Worm (Caenorhabditis elegans) whole organism, mixed stage, embryonic: ENCODE measurements around the gene Y102A5C.2.
"Not testable (repeated sequence)": the region's sequence is repeated elsewhere in the genome, so short reads cannot be mapped to it uniquely, and the experiment has no call there.

Source experiments
- bed-3 ChIP-seq: fragments of 200-800 bp; sonication (Bioruptor generic); optimal IDR thresholded peaks from 3 replicates; lab custom pipeline; 2018; ENCODE audit warnings: mild to moderate bottlenecking, missing genetic modification characterization, moderate library complexity, missing compliant biosample characterization
- blmp-1 ChIP-seq: fragments of 150-350 bp; optimal IDR thresholded peaks from 2 replicates; lab custom pipeline; 2014; ENCODE audit warnings: missing biosample characterization, missing genetic modification characterization
- ceh-43 ChIP-seq: fragments of 200-800 bp; sonication (Bioruptor generic); optimal IDR thresholded peaks from 2 replicates; lab custom pipeline; 2018; ENCODE audit warnings: mild to moderate bottlenecking, missing genetic modification characterization, moderate library complexity, missing compliant biosample characterization
- ceh-83 ChIP-seq: fragments of 200-800 bp; sonication (Bioruptor generic); optimal IDR thresholded peaks from 2 replicates; lab custom pipeline; 2018; ENCODE audit warnings: mild to moderate bottlenecking, missing genetic modification characterization, missing compliant biosample characterization
- ces-1 ChIP-seq: fragments of 150-350 bp; optimal IDR thresholded peaks from 2 replicates; lab custom pipeline; 2014; ENCODE audit warnings: missing biosample characterization, missing genetic modification reagents, missing genetic modification characterization
- cnd-1 ChIP-seq: fragments of 200-800 bp; sonication (Bioruptor generic); optimal IDR thresholded peaks from 2 replicates; lab custom pipeline; 2018; ENCODE audit warnings: mild to moderate bottlenecking, missing genetic modification characterization, missing compliant biosample characterization
- drap-1 ChIP-seq: fragments of 200-800 bp; sonication (Bioruptor generic); optimal IDR thresholded peaks from 3 replicates; lab custom pipeline; 2018; ENCODE audit warnings: mild to moderate bottlenecking, missing genetic modification characterization, missing compliant biosample characterization
- elt-1 ChIP-seq: sonication (generic microtip); optimal IDR thresholded peaks from 2 replicates; lab custom pipeline; 2017; ENCODE audit warnings: missing genetic modification characterization, mild to moderate bottlenecking, missing compliant biosample characterization, antibody characterized with exemption, moderate library complexity, borderline replicate concordance; ENCODE audit not compliant: insufficient read depth
- elt-3 ChIP-seq: fragments of 150-350 bp; optimal IDR thresholded peaks from 2 replicates; lab custom pipeline; 2014; ENCODE audit warnings: missing biosample characterization, missing genetic modification characterization
- flh-1 ChIP-seq: fragments of 200-800 bp; sonication (Bioruptor generic); optimal IDR thresholded peaks from 2 replicates; lab custom pipeline; 2018; ENCODE audit warnings: mild to moderate bottlenecking, missing genetic modification characterization, moderate library complexity, missing compliant biosample characterization
- ham-2 ChIP-seq: fragments of 200-800 bp; sonication (Bioruptor generic); optimal IDR thresholded peaks from 2 replicates; lab custom pipeline; 2018; ENCODE audit warnings: mild to moderate bottlenecking, missing genetic modification characterization, missing compliant biosample characterization
- hlh-1 ChIP-seq: fragments of 150-350 bp; optimal IDR thresholded peaks from 2 replicates; lab custom pipeline; 2014; ENCODE audit warnings: missing biosample characterization, missing genetic modification reagents, missing genetic modification characterization
- lin-13 ChIP-seq: fragments of 150-350 bp; optimal IDR thresholded peaks from 2 replicates; lab custom pipeline; 2014; ENCODE audit warnings: missing biosample characterization, missing genetic modification characterization
- lin-32 ChIP-seq: fragments of 200-800 bp; sonication (Bioruptor generic); optimal IDR thresholded peaks from 2 replicates; lab custom pipeline; 2018; ENCODE audit warnings: mild to moderate bottlenecking, missing genetic modification characterization, missing compliant biosample characterization
- lsy-2 ChIP-seq: fragments of 150-350 bp; optimal IDR thresholded peaks from 2 replicates; lab custom pipeline; 2014; ENCODE audit warnings: missing biosample characterization, missing genetic modification characterization
- mab-5 ChIP-seq: fragments of 150-350 bp; optimal IDR thresholded peaks from 2 replicates; lab custom pipeline; 2014; ENCODE audit warnings: missing biosample characterization, missing genetic modification characterization
- mls-2 ChIP-seq: sonication (generic microtip); optimal IDR thresholded peaks from 2 replicates; lab custom pipeline; 2016; ENCODE audit warnings: mild to moderate bottlenecking, missing genetic modification characterization, moderate library complexity, missing compliant biosample characterization
- nhr-12 ChIP-seq: fragments of 150-350 bp; optimal IDR thresholded peaks from 2 replicates; lab custom pipeline; 2014; ENCODE audit warnings: missing biosample characterization, missing genetic modification characterization
- nhr-2 ChIP-seq: fragments of 150-350 bp; optimal IDR thresholded peaks from 2 replicates; lab custom pipeline; 2014; ENCODE audit warnings: missing biosample characterization, missing genetic modification characterization
- nhr-237 ChIP-seq: fragments of 150-350 bp; optimal IDR thresholded peaks from 2 replicates; lab custom pipeline; 2014; ENCODE audit warnings: missing biosample characterization, missing genetic modification characterization
- nhr-76 ChIP-seq: sonication (generic microtip); optimal IDR thresholded peaks from 2 replicates; lab custom pipeline; 2017; ENCODE audit warnings: missing biosample characterization, missing genetic modification characterization
- pha-4 ChIP-seq: fragments of 150-350 bp; optimal IDR thresholded peaks from 2 replicates; lab custom pipeline; 2018; ENCODE audit warnings: missing biosample characterization, missing genetic modification reagents, missing genetic modification characterization
- snpc-4 ChIP-seq: fragments of 150-350 bp; optimal IDR thresholded peaks from 2 replicates; lab custom pipeline; 2014; ENCODE audit warnings: missing biosample characterization, missing genetic modification characterization
- sptf-1 ChIP-seq: sonication (generic microtip); optimal IDR thresholded peaks from 2 replicates; lab custom pipeline; 2017; ENCODE audit warnings: mild to moderate bottlenecking, missing genetic modification characterization, moderate library complexity, missing compliant biosample characterization
- tbx-8 ChIP-seq: fragments of 200-800 bp; sonication (Bioruptor generic); optimal IDR thresholded peaks from 2 replicates; lab custom pipeline; 2018; ENCODE audit warnings: mild to moderate bottlenecking, missing genetic modification characterization, moderate library complexity, missing compliant biosample characterization
- unc-120 ChIP-seq: sonication (generic microtip); optimal IDR thresholded peaks from 2 replicates; lab custom pipeline; 2017; ENCODE audit warnings: missing genetic modification characterization, missing compliant biosample characterization; ENCODE audit not compliant: poor library complexity, severe bottlenecking
- unc-39 ChIP-seq: fragments of 150-350 bp; optimal IDR thresholded peaks from 2 replicates; lab custom pipeline; 2014; ENCODE audit warnings: missing biosample characterization, missing genetic modification characterization
- unc-62 ChIP-seq: fragments of 150-350 bp; optimal IDR thresholded peaks from 2 replicates; lab custom pipeline; 2014; ENCODE audit warnings: missing biosample characterization, missing genetic modification reagents, missing genetic modification characterization
- zip-8 ChIP-seq: fragments of 150-350 bp; optimal IDR thresholded peaks from 2 replicates; lab custom pipeline; 2014; ENCODE audit warnings: missing biosample characterization, missing genetic modification characterization
- ztf-11 ChIP-seq: fragments of 150-350 bp; optimal IDR thresholded peaks from 2 replicates; lab custom pipeline; 2014; ENCODE audit warnings: missing biosample characterization, missing genetic modification characterization

The Y102A5C.2 gene

DNA sequence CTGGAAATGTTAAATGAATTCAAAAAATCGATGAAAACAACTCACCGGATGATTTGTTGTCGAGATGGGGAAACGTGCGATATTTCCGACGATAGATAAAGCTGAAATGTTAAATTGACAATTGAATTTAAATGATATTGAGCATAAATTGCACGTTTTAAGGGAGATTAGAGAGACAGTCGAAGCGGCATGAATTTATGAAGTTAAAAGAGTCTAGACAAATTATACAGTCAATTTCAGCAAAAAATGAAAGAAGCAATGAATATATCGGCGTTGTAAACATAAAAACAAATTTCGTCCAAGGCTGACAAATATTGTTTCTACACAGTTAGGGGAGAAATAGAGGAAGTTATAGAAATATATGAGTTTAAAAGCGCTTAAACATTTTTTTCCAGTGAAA, 8.8 kb downstream of the Y102A5C.2 start, which contains the start of gene Y102A5C.36:
Gene Y102A5C.36 (minus strand): TSS at position 101 of the 400 bp plus-strand sequence.
- no peak for TF ChIP-seq unc-120 (tag; lab: Kevin White, UChicago)
- no peak for TF ChIP-seq bed-3 (GFP tag; lab: Kevin White, UChicago)
- TF ChIP-seq lin-32 (GFP tag; lab: Kevin White, UChicago) = no peak
- TF ChIP-seq unc-39 (tag; lab: Kevin White, UChicago) = no peak
- no peak for TF ChIP-seq elt-1 (tag; lab: Kevin White, UChicago)
- TF ChIP-seq nhr-76 = no peak
- no peak for TF ChIP-seq zip-8 (tag; lab: Kevin White, UChicago)
- TF ChIP-seq blmp-1 (tag; lab: Kevin White, UChicago) = no peak
- no peak for TF ChIP-seq unc-62 (GFP tag; lab: Kevin White, UChicago)
- TF ChIP-seq nhr-237 = no peak
- no peak for TF ChIP-seq drap-1 (GFP tag; lab: Kevin White, UChicago)
- no peak for TF ChIP-seq hlh-1
- no peak for TF ChIP-seq snpc-4 (tag; lab: Kevin White, UChicago)
- TF ChIP-seq flh-1 = no peak
- no peak for TF ChIP-seq ztf-11 (tag; lab: Kevin White, UChicago)
- TF ChIP-seq lsy-2 = no peak
- no peak for TF ChIP-seq mls-2 (tag; lab: Kevin White, UChicago)
- no peak for TF ChIP-seq ceh-43 (GFP tag; lab: Kevin White, UChicago)

DNA sequence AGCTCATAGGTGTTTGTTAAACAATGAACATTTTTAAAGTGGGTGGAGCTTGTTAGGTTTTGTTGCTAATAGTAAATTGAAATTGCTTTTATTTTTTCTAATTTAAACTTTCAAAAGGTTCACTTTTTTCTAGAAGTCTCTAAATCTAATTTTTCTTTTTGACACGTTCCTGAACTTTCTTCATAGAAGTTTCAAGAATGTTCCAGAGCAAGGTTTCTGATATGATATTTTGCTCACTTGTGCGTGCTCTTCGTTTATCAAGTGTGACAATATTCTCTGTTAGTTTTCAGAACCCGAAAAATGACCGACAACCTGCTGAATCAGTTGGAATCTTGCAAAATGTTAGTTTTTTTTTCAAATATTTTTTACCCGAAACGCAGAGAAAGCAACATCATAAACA, 20.2 kb downstream of the Y102A5C.2 start, which contains the start of gene fbxa-148:
Gene fbxa-148 (plus strand): TSS at position 301 of the 400 bp plus-strand sequence.
- not testable (repeated sequence) for TF ChIP-seq nhr-12 (tag; lab: Kevin White, UChicago); lsy-2; nhr-76

DNA sequence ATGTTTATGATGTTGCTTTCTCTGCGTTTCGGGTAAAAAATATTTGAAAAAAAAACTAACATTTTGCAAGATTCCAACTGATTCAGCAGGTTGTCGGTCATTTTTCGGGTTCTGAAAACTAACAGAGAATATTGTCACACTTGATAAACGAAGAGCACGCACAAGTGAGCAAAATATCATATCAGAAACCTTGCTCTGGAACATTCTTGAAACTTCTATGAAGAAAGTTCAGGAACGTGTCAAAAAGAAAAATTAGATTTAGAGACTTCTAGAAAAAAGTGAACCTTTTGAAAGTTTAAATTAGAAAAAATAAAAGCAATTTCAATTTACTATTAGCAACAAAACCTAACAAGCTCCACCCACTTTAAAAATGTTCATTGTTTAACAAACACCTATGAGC, 29.5 kb downstream of the Y102A5C.2 start, which contains the start of gene fbxa-112:
Gene fbxa-112 (minus strand): TSS at position 101 of the 400 bp plus-strand sequence.
- not testable (repeated sequence) for TF ChIP-seq ztf-11 (tag; lab: Kevin White, UChicago); nhr-76; nhr-237
- TF ChIP-seq, all 35 proteins: peak for 0; not testable (repeated sequence) for 35

DNA sequence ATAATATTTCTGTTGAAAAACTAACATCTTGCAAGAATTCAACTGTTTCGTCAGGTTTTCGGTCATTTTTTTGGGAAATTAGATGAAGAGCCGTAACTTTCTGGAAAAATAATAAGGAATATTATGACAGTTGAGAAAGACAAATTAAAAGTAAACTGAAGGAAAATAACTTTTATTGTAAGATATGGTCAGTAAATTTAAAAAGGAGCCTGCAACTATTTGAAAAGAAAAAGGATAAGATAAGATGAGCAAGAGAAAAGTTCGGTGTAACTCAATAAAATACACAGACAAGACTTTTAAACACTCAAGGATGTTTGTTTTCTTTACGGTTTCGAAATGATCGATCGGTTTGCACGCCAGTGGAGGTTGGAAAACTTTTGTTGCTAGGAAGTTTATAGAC, 31.1 kb downstream of the Y102A5C.2 start, which contains the start of gene fbxa-111:
Gene fbxa-111 (minus strand): TSS at position 101 of the 400 bp plus-strand sequence.
- not testable (repeated sequence) for TF ChIP-seq snpc-4 (tag; lab: Kevin White, UChicago); cnd-1; tbx-8 (GFP tag; lab: Kevin White, UChicago)
- TF ChIP-seq, all 35 proteins: peak for 0; not testable (repeated sequence) for 35

DNA sequence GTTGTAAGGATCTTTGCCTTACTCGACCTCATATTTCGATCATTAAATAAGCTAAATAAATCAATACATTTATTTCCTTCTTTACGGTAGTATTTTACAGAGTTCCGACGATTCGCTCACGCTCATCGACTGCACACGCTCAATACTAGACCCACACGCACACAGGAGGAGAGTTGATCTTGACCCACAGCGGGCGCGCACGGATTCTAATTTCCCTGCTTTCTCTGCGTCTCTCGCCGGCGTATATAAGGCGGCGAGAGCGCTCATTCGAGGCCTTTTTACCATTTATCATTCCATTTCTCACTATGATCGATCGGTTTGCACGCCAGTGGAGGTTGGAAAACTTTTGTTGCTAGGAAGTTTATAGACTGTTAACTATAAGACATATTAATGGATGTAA, 31.5 kb downstream of the Y102A5C.2 start:
- TF ChIP-seq lin-32 (GFP tag; lab: Kevin White, UChicago) (no peak), drap-1 (GFP tag; lab: Kevin White, UChicago) (no peak), pha-4 (tag; lab: Kevin White, UChicago) (no peak), unc-62 (GFP tag; lab: Kevin White, UChicago) (no peak), flh-1 (no peak), ham-2 (GFP tag; lab: Kevin White, UChicago) (no peak), nhr-2 (no peak), ceh-83 (GFP tag; lab: Kevin White, UChicago) (no peak), ces-1 (GFP tag; lab: Kevin White, UChicago) (no peak), ztf-11 (tag; lab: Kevin White, UChicago) (no peak), lsy-2 (no peak), lin-13 (no peak), mab-5 (tag; lab: Kevin White, UChicago) (no peak), elt-3 (tag; lab: Kevin White, UChicago) (no peak)

DNA sequence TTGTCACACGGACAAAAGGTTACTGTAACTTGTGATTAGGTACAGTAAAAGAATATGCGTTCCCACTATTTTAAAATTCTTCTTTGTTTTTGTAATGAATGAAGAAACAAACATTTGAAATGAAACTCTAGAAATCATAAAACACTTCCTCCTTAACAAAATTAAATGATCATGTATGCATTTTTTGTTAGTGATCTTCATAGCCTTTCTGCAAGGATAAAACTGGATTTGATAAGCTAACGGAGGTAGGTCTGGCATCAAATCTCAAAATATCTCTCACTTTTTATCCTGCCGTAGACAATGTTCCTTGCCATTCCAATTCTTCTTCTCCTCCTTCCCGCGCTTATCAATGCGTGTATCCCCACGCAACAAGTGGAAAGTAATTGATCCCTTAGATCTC, 33.0 kb downstream of the Y102A5C.2 start, which contains the start of gene clec-238:
Gene clec-238 (plus strand): TSS at position 301 of the 400 bp plus-strand sequence.
- TF ChIP-seq sptf-1 (tag; lab: Kevin White, UChicago) = no peak
- TF ChIP-seq lin-32 (GFP tag; lab: Kevin White, UChicago) = no peak
- TF ChIP-seq drap-1 (GFP tag; lab: Kevin White, UChicago) = no peak
- no peak for TF ChIP-seq blmp-1 (tag; lab: Kevin White, UChicago)
- no peak for TF ChIP-seq tbx-8 (GFP tag; lab: Kevin White, UChicago)
- no peak for TF ChIP-seq hlh-1
- TF ChIP-seq unc-120 (tag; lab: Kevin White, UChicago) = no peak
- no peak for TF ChIP-seq elt-3 (tag; lab: Kevin White, UChicago)
- TF ChIP-seq lsy-2 = no peak
- TF ChIP-seq, all 35 proteins: peak for 0
